Worm (Caenorhabditis elegans) whole organism, early embryonic: Measurements from ENCODE around the gene B0024.4.

ENCODE experiments used
- aly-1 ChIP-seq: sonication (generic microtip); optimal IDR thresholded peaks from 2 replicates; lab custom pipeline; 2016; ENCODE audit warnings: missing genetic modification characterization, missing compliant biosample characterization
- ama-1 ChIP-seq: fragments of 150-350 bp; optimal IDR thresholded peaks from 2 replicates; lab custom pipeline; 2014
- ceh-13 ChIP-seq: fragments of 200-800 bp; sonication (Bioruptor generic); optimal IDR thresholded peaks from 2 replicates; lab custom pipeline; 2018; ENCODE audit warnings: mild to moderate bottlenecking, missing genetic modification characterization, missing compliant biosample characterization
- ceh-36 ChIP-seq: sonication (generic microtip); optimal IDR thresholded peaks from 2 replicates; lab custom pipeline; 2016; ENCODE audit warnings: missing genetic modification characterization, inconsistent platforms, missing compliant biosample characterization
- hmbx-1 ChIP-seq: sonication (generic microtip); optimal IDR thresholded peaks from 2 replicates; lab custom pipeline; 2016; ENCODE audit warnings: mild to moderate bottlenecking, missing genetic modification characterization, missing compliant biosample characterization
- hnd-1 ChIP-seq: sonication (generic microtip); optimal IDR thresholded peaks from 2 replicates; lab custom pipeline; 2016; ENCODE audit warnings: missing genetic modification characterization, missing compliant biosample characterization
- scrt-1 ChIP-seq: fragments of 200-800 bp; sonication (Bioruptor generic); IDR thresholded peaks from 2 replicates; pipeline ENCODE4 v1.3.6; 2022; ENCODE audit warnings: missing genetic modification characterization, missing compliant biosample characterization
- sea-1 ChIP-seq: fragments of 200-800 bp; sonication (Bioruptor generic); conservative IDR thresholded peaks from 2 replicates; pipeline ENCODE4 v1.3.6; 2022; ENCODE audit warnings: missing genetic modification characterization, missing compliant biosample characterization

B0024.4 gene

ce11 chrV:10342904-10343303 is 45.7 kb downstream of the B0024.4 start, which contains the start of gene K07C5.3:
K07C5.3 (plus strand) TSS chrV:10343032.
- no peak for TF ChIP-seq ceh-36
- no peak for TF ChIP-seq hnd-1 (tag; lab: Kevin White, UChicago)
- TF ChIP-seq hmbx-1 (tag; lab: Kevin White, UChicago), result no peak
- no peak for TF ChIP-seq scrt-1 (GFP tag; lab: Robert Waterston, UW)
- no peak for TF ChIP-seq ceh-13 (GFP tag; lab: Kevin White, UChicago)
- TF ChIP-seq ama-1, result no peak
- TF ChIP-seq sea-1 (GFP tag; lab: Robert Waterston, UW), result no peak
- TF ChIP-seq aly-1 (tag; lab: Kevin White, UChicago), result no peak
